Worm (Caenorhabditis elegans) whole organism, L4/young adult: ENCODE results near the gene K08H2.3.

ENCODE experiments used
- W03F9.2 ChIP-seq: fragments of 150-350 bp; optimal IDR thresholded peaks from 2 replicates; lab custom pipeline; 2014; ENCODE audit warnings: missing biosample characterization, missing genetic modification characterization
- dao-5 ChIP-seq: sonication (generic microtip); optimal IDR thresholded peaks from 2 replicates; lab custom pipeline; 2016; ENCODE audit warnings: missing genotype, missing genetic modification characterization, moderate library complexity, missing compliant biosample characterization

DNA sequence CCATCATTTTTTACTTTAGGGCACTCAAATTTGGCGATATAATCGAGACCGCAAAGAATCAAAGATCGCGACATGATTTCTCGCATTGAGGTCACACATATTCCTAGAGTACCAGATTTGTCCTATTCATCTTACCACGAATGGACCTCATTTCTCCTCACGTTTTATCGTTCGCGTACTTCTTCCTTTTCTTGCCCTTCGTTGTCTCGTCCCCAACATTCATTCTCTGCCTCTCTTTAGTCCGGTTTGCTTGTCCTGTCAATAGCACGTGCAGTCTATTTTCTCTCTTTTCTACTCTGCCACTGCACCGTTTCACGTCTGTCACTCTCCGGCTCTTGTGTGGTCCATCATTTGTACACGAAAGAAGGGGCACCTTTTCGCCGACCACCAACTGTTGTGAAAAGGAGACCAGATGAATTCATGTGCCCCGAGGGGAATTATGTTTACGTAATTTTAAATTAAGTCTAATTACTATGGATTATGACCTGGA, 14.2 kb downstream of the K08H2.3 start:
- TF ChIP-seq W03F9.2 (no peak), dao-5 (tag; lab: Kevin White, UChicago) (no peak)
